Worm (Caenorhabditis elegans) whole organism, dauer: ENCODE data around the gene mac-1.

Experiments used
- unc-62 ChIP-seq: sonication (generic microtip); optimal IDR thresholded peaks from 2 replicates; lab custom pipeline; 2017; ENCODE audit warnings: missing biosample characterization, missing genetic modification reagents, missing genetic modification characterization

mac-1 gene

DNA sequence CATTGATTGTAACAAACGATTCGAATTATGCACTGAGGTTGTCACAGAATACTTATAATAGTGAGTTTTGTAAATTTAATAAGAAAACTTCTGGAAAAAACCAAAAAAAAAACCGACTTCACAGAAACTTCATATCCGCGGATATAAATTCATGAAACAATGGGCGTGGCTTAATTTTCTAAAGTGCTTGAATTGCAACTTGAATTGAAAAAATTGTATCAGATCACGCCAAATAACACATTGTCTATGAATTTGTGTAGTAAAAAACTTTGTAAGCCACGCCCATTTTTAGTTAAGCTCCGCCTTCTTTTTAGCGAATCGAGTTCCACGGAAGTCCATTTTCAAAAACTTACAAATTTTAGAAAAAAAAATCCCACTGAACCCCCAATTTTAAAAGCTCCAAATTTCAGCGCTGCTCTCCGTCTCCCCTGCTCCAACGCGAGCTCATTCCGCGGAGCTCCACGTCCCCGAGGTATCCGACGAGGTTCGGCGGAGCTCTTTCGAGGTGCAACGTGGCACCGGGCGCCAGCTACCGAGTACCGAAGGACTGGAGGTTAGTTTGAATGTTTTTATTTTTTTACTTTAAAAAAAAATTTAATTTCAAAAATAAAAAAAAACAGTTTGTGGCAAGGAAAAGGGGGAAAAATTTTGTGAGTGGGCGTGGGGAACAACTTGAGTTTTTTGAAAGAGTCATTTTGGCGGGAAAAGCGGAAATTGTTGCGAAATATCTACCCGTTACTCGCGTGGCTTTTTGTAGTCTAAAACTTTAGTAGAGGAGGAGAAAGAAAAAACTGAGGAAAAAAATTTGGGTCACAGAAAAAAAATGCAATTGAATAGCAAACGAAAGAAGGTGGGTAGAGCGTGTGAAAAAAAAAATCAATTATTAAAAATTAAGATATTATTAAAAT lies 41.2 kb downstream of the mac-1 start:
- TF ChIP-seq unc-62 (GFP tag; lab: Kevin White, UChicago), result no peak

DNA sequence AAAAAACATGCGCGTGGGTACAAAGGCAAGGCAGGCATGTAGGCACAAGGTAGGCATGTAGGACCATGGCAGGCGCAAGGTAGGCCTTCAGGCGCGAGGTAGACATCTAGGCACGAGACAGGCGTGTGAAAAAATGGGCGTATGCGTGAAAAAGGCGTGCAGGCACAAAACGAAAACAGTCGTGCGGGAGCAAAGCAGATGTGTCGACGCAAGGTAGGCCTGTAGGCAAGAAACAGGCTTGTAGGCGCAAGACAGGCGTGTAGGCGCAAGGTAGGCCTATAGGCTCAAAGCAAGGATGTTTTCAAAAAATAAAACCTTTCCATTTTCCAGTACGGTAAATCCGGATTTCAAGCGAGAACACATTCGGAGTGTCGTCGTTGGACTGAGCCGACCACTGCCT lies 42.0 kb downstream of the mac-1 start:
- no peak for TF ChIP-seq unc-62 (GFP tag; lab: Kevin White, UChicago)

DNA sequence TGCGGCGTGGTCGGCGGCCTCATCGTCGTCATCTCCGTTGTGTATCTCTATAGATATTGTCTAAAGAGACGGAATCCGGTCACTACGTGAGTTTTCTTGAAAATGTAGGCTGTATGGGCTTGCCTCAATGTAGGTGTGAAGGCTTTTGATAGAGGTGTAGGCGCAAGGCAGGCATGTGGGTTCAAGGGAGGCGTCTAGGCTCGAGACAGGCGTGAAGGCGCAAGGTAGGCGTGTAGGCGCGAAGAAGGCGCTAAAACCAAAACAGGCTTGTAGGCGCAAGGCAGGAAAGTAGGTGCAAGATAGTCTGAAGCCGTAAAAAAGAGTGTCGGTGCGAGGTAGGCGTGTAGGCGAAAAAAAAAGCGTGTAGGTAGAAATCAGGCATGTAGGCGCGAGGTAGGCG lies 42.5 kb downstream of the mac-1 start:
- TF ChIP-seq unc-62 (GFP tag; lab: Kevin White, UChicago), result no peak

DNA sequence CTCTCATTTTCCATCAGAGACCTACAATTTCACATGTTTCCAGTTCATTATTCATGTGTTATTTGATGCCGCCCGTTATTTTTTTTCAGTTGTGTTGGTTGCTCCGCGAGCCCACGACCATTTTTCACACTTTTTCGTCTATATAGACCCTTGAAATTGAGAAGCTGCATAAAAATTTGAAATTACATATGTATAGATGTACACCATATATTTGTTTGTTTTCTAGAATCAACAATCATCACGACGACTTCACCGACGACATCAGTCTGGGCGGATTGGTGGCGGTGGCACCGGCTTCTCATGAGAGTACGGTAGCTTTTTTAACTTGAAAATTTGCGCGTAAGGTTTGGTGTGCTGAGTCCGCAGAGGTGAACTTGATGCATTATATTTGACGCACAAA lies 49.9 kb downstream of the mac-1 start, which contains the start of gene Y48C3A.5:
Gene Y48C3A.5 (plus strand): TSS at position 301 of the 400 bp plus-strand sequence.
- TF ChIP-seq unc-62 (GFP tag; lab: Kevin White, UChicago), result no peak

DNA sequence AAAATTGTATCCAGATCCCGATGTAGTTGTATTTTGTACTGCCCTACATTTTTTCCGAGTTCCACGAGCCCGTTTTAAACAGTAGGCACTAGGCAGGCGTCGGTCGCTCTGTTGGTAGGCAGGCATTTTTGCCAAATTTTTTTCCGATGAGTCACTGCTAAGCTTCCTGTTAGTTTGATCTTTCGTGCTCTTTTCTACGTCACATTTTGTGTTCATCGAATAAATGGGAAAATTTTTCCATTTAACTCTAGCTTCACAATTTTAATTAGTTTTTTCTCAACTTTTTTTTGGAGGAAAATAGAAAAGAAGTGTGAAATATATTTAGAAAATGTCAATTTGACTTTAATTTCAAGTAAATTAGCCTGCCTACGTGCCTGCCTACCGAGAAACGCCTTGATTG lies 53.4 kb downstream of the mac-1 start:
- TF ChIP-seq unc-62 (GFP tag; lab: Kevin White, UChicago), result no peak
